Fruit fly (Drosophila melanogaster) whole organism, embryonic: ENCODE results near the gene mv.

ENCODE experiments used
- Ada2b ChIP-seq: fragments of 200-800 bp; sonication (Bioruptor generic); IDR thresholded peaks from 2 replicates; pipeline ENCODE4 v1.3.6; 2022; ENCODE audit warnings: missing biosample characterization, missing genetic modification characterization
- Atf6 ChIP-seq: fragments of 200-800 bp; sonication (Bioruptor generic); IDR thresholded peaks from 2 replicates; pipeline ENCODE4 v1.3.6; 2022; ENCODE audit warnings: missing biosample characterization, missing genetic modification characterization
- Bgb ChIP-seq: fragments of 200-800 bp; sonication (Bioruptor generic); IDR thresholded peaks from 2 replicates; pipeline ENCODE4 v1.3.6; 2022; ENCODE audit warnings: missing biosample characterization, missing genetic modification characterization; ENCODE audit not compliant: partially characterized antibody
- CG11247 ChIP-seq: fragments of 200-800 bp; sonication (Bioruptor generic); IDR thresholded peaks from 2 replicates; pipeline ENCODE4 v1.3.6; 2022; ENCODE audit warnings: missing biosample characterization, missing genetic modification characterization
- CG13624 ChIP-seq: fragments of 200-800 bp; sonication (Bioruptor generic); optimal IDR thresholded peaks from 2 replicates; lab custom pipeline; 2016; ENCODE audit warnings: missing biosample characterization, missing genetic modification characterization
- CG15269 ChIP-seq: fragments of 200-800 bp; sonication (Bioruptor generic); optimal IDR thresholded peaks from 2 replicates; lab custom pipeline; 2018; ENCODE audit warnings: missing biosample characterization, mild to moderate bottlenecking, missing genetic modification characterization, moderate library complexity
- CG15514 ChIP-seq: fragments of 200-800 bp; sonication (Bioruptor generic); optimal IDR thresholded peaks from 3 replicates; lab custom pipeline; 2017; ENCODE audit warnings: missing biosample characterization, missing genetic modification characterization, mild to moderate bottlenecking, moderate library complexity, missing genetic modification reagents
- CG1647 ChIP-seq: fragments of 200-800 bp; sonication (Bioruptor generic); optimal IDR thresholded peaks from 3 replicates; lab custom pipeline; 2016; ENCODE audit warnings: missing biosample characterization, missing genetic modification characterization
- CG17359 ChIP-seq: fragments of 200-800 bp; sonication (Bioruptor generic); optimal IDR thresholded peaks from 3 replicates; lab custom pipeline; 2018; ENCODE audit warnings: missing biosample characterization, mild to moderate bottlenecking, missing genetic modification characterization, moderate library complexity
- CG18599 ChIP-seq: fragments of 200-800 bp; sonication (Bioruptor generic); optimal IDR thresholded peaks from 3 replicates; lab custom pipeline; 2017; ENCODE audit warnings: missing biosample characterization, missing genetic modification characterization, mild to moderate bottlenecking, moderate library complexity, missing genetic modification reagents
- CG2120 ChIP-seq: fragments of 200-800 bp; sonication (Bioruptor generic); optimal IDR thresholded peaks from 3 replicates; lab custom pipeline; 2016; ENCODE audit warnings: missing biosample characterization, missing genetic modification characterization
- CG2678 ChIP-seq: fragments of 200-800 bp; sonication (Bioruptor generic); optimal IDR thresholded peaks from 3 replicates; lab custom pipeline; 2019; ENCODE audit warnings: missing biosample characterization, mild to moderate bottlenecking, missing genetic modification characterization, moderate library complexity
- CG4617 ChIP-seq: fragments of 200-800 bp; sonication (Bioruptor generic); optimal IDR thresholded peaks from 3 replicates; lab custom pipeline; 2016; ENCODE audit warnings: missing biosample characterization, missing genetic modification characterization, borderline replicate concordance
- CG6791 ChIP-seq: fragments of 200-800 bp; sonication (Bioruptor generic); IDR thresholded peaks from 3 replicates; pipeline ENCODE4 v1.3.6; 2022; ENCODE audit warnings: missing biosample characterization, missing genetic modification characterization; ENCODE audit not compliant: partially characterized antibody
- CG8290 ChIP-seq, 3 experiments: fragments of 200-800 bp; sonication (Bioruptor generic); optimal IDR thresholded peaks; 2 replicates each; lab custom pipeline; 2016 to 2019; ENCODE audit warnings: missing biosample characterization in 3 of 3, missing genetic modification characterization in 3 of 3, mild to moderate bottlenecking in 2 of 3, moderate library complexity in 1 of 3
- CG9437 ChIP-seq: fragments of 200-800 bp; sonication (Bioruptor generic); optimal IDR thresholded peaks from 2 replicates; lab custom pipeline; 2018; ENCODE audit warnings: missing biosample characterization, mild to moderate bottlenecking, missing genetic modification characterization
- CG9817 ChIP-seq: fragments of 200-800 bp; sonication (Bioruptor generic); optimal IDR thresholded peaks from 2 replicates; lab custom pipeline; 2018; ENCODE audit warnings: missing biosample characterization, mild to moderate bottlenecking, missing genetic modification characterization, moderate library complexity
- CG9932 ChIP-seq: fragments of 200-800 bp; sonication (Bioruptor generic); IDR thresholded peaks from 2 replicates; pipeline ENCODE4 v1.3.6; 2022; ENCODE audit warnings: missing biosample characterization, missing genetic modification characterization
- Ets65A ChIP-seq: fragments of 200-800 bp; sonication (Bioruptor generic); peaks from one replicate; lab custom pipeline; 2016; ENCODE audit warnings: missing biosample characterization, missing genetic modification characterization
- Fer1 ChIP-seq: fragments of 200-800 bp; sonication (Bioruptor generic); optimal IDR thresholded peaks from 2 replicates; lab custom pipeline; 2017; ENCODE audit warnings: missing biosample characterization, mild to moderate bottlenecking, missing genetic modification characterization
- Gug ChIP-seq: fragments of 200-800 bp; sonication (Bioruptor generic); IDR thresholded peaks from 4 replicates; pipeline ENCODE4 v1.3.6; 2022; ENCODE audit warnings: missing biosample characterization, missing genetic modification characterization
- Hmr ChIP-seq: fragments of 200-800 bp; sonication (Bioruptor generic); optimal IDR thresholded peaks from 3 replicates; lab custom pipeline; 2017; ENCODE audit warnings: mild to moderate bottlenecking, missing biosample characterization, missing genetic modification reagents, missing genetic modification characterization
- Hr78 ChIP-seq, 2 experiments: fragments of 200-800 bp in 1 of 2; fragments of >200 bp in 1 of 2; sonication (Bioruptor generic) in 1 of 2; optimal IDR thresholded peaks; 2 replicates each; lab custom pipeline; 2017 to 2019; ENCODE audit warnings: missing biosample characterization in 2 of 2, missing genetic modification characterization in 2 of 2, mild to moderate bottlenecking in 1 of 2, moderate library complexity in 1 of 2
- Kr ChIP-seq: fragments of 200-800 bp; sonication (Bioruptor generic); optimal IDR thresholded peaks from 2 replicates; lab custom pipeline; 2017; ENCODE audit warnings: missing biosample characterization, mild to moderate bottlenecking, missing genetic modification characterization
- Meics ChIP-seq: fragments of 200-800 bp; sonication (Bioruptor generic); optimal IDR thresholded peaks from 2 replicates; lab custom pipeline; 2017; ENCODE audit warnings: missing biosample characterization, mild to moderate bottlenecking, missing genetic modification characterization
- Mes4 ChIP-seq: fragments of 200-800 bp; sonication (Bioruptor generic); optimal IDR thresholded peaks from 2 replicates; lab custom pipeline; 2016; ENCODE audit warnings: missing biosample characterization, missing genetic modification characterization
- Nf-YC ChIP-seq: fragments of 200-800 bp; optimal IDR thresholded peaks from 3 replicates; lab custom pipeline; 2019; ENCODE audit warnings: missing biosample characterization, mild to moderate bottlenecking, missing genetic modification characterization, moderate library complexity
- Optix ChIP-seq: fragments of 200-800 bp; sonication (Bioruptor generic); IDR thresholded peaks from 3 replicates; pipeline ENCODE4 v1.3.6; 2022; ENCODE audit warnings: missing biosample characterization, missing genetic modification characterization
- PHDP ChIP-seq: fragments of 200-800 bp; sonication (Bioruptor generic); optimal IDR thresholded peaks from 3 replicates; lab custom pipeline; 2018; ENCODE audit warnings: missing biosample characterization, mild to moderate bottlenecking, missing genetic modification characterization, moderate library complexity
- Rfx ChIP-seq: fragments of 200-800 bp; sonication (Bioruptor generic); IDR thresholded peaks from 2 replicates; pipeline ENCODE4 v1.3.6; 2022; ENCODE audit warnings: missing biosample characterization, missing genetic modification characterization
- Taf1 ChIP-seq: fragments of 200-800 bp; sonication (Bioruptor generic); IDR thresholded peaks from 2 replicates; pipeline ENCODE4 v1.3.6; 2022; ENCODE audit warnings: missing biosample characterization, missing genetic modification characterization
- bab2 ChIP-seq: fragments of 200-800 bp; sonication (Bioruptor generic); optimal IDR thresholded peaks from 2 replicates; lab custom pipeline; 2016; ENCODE audit warnings: missing biosample characterization, missing genetic modification characterization
- chm ChIP-seq: fragments of 200-800 bp; sonication (Bioruptor generic); IDR thresholded peaks from 2 replicates; pipeline ENCODE4 v1.3.6; 2022; ENCODE audit warnings: missing biosample characterization, missing genetic modification characterization
- dysf ChIP-seq: fragments of 200-800 bp; sonication (Bioruptor generic); IDR thresholded peaks from 3 replicates; pipeline ENCODE4 v1.3.6; 2022; ENCODE audit warnings: missing biosample characterization, missing genetic modification characterization
- fd102C ChIP-seq: fragments of 200-800 bp; sonication (Bioruptor generic); optimal IDR thresholded peaks from 2 replicates; lab custom pipeline; 2018; ENCODE audit warnings: missing biosample characterization, mild to moderate bottlenecking, missing genetic modification characterization, moderate library complexity
- ham ChIP-seq: fragments of 200-800 bp; sonication (Bioruptor generic); IDR thresholded peaks from 2 replicates; pipeline ENCODE4 v1.3.6; 2022; ENCODE audit warnings: missing biosample characterization, missing genetic modification characterization
- lab ChIP-seq: fragments of 200-800 bp; sonication (Bioruptor generic); optimal IDR thresholded peaks from 3 replicates; lab custom pipeline; 2017; ENCODE audit warnings: missing biosample characterization, missing genetic modification characterization, mild to moderate bottlenecking, moderate library complexity, missing genetic modification reagents
- lilli ChIP-seq: fragments of 200-800 bp; sonication (Bioruptor generic); optimal IDR thresholded peaks from 3 replicates; lab custom pipeline; 2016; ENCODE audit warnings: missing biosample characterization, missing genetic modification characterization
- org-1 ChIP-seq: fragments of 200-800 bp; sonication (Bioruptor generic); optimal IDR thresholded peaks from 2 replicates; lab custom pipeline; 2017; ENCODE audit warnings: missing biosample characterization, missing genetic modification characterization
- psq ChIP-seq: fragments of 200-800 bp; sonication (Bioruptor generic); optimal IDR thresholded peaks from 2 replicates; lab custom pipeline; 2017; ENCODE audit warnings: missing biosample characterization, missing genetic modification characterization
- scrt ChIP-seq: fragments of 200-800 bp; sonication (Bioruptor generic); optimal IDR thresholded peaks from 2 replicates; lab custom pipeline; 2018; ENCODE audit warnings: missing biosample characterization, mild to moderate bottlenecking, missing genetic modification characterization, moderate library complexity
- sens ChIP-seq: fragments of 200-800 bp; sonication (Bioruptor generic); peaks from one replicate; lab custom pipeline; 2016; ENCODE audit warnings: missing biosample characterization, missing genetic modification characterization
- sens-2 ChIP-seq: fragments of 200-800 bp; sonication (Bioruptor generic); IDR thresholded peaks from 2 replicates; pipeline ENCODE4 v1.3.6; 2022; ENCODE audit warnings: missing biosample characterization, missing genetic modification characterization
- shn ChIP-seq: fragments of 200-800 bp; sonication (Bioruptor generic); optimal IDR thresholded peaks from 3 replicates; lab custom pipeline; 2016; ENCODE audit warnings: missing biosample characterization, missing genetic modification characterization
- sima ChIP-seq: fragments of 200-800 bp; sonication (Bioruptor generic); optimal IDR thresholded peaks from 2 replicates; lab custom pipeline; 2016; ENCODE audit warnings: missing biosample characterization, missing genetic modification characterization
- slbo ChIP-seq: fragments of 200-800 bp; sonication (Bioruptor generic); IDR thresholded peaks from 2 replicates; pipeline ENCODE4 v1.3.6; 2022; ENCODE audit warnings: missing biosample characterization, missing genetic modification characterization
- so ChIP-seq: fragments of 200-800 bp; sonication (Bioruptor generic); IDR thresholded peaks from 3 replicates; pipeline ENCODE4 v1.3.6; 2022; ENCODE audit warnings: missing biosample characterization, missing genetic modification characterization
- sob ChIP-seq: fragments of 200-800 bp; sonication (Bioruptor generic); IDR thresholded peaks from 2 replicates; pipeline ENCODE4 v1.3.6; 2022; ENCODE audit warnings: missing biosample characterization, missing genetic modification characterization
- unpg ChIP-seq: fragments of 200-800 bp; sonication (Bioruptor generic); optimal IDR thresholded peaks from 3 replicates; lab custom pipeline; 2018; ENCODE audit warnings: missing biosample characterization, mild to moderate bottlenecking, missing genetic modification characterization, moderate library complexity
- vvl ChIP-seq: fragments of 200-800 bp; sonication (Bioruptor generic); IDR thresholded peaks from 2 replicates; pipeline ENCODE4 v1.3.6; 2022; ENCODE audit warnings: missing biosample characterization, missing genetic modification characterization

mv gene

DNA sequence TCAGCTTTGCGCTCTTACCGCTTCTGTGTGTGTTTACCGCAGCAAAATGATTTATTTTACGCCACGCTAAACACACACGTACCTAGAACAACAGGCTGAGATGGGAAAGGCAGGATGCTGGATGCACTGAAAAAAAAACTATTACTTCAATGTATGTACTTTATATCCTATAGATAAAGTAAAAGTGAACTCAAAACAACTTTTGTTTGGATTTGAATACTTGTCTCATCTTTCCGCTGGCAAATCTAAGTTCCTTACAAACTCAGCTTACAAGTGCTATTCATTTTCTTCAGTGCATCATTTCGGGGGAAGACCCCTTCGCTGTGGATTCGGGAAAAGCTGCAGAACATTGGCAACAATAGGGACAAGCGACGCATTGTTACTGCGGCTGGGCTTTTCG is 12.8 kb upstream of the mv start:
- no peak for TF ChIP-seq CG4617 (GFP tag; lab: Kevin White, UChicago)
- peak; percentile 21 for TF ChIP-seq Fer1
- TF ChIP-seq sens (GFP tag; lab: Kevin White, UChicago): peak; percentile 22
- TF ChIP-seq chm (GFP tag; lab: Robert Waterston, UW): no peak
- TF ChIP-seq fd102C (GFP tag; lab: Kevin White, UChicago): no peak
- no peak for TF ChIP-seq Bgb (GFP tag; lab: Robert Waterston, UW)
- peak; percentile 65 for TF ChIP-seq slbo (GFP tag; lab: Robert Waterston, UW)
- TF ChIP-seq Kr (GFP tag; lab: Kevin White, UChicago): no peak
- no peak for TF ChIP-seq Taf1 (GFP tag; lab: Robert Waterston, UW)
- no peak for TF ChIP-seq Hr78 (GFP tag; optimal IDR thresholded peaks at IDR 0.05; lab: Kevin White, UChicago)
- TF ChIP-seq CG18599 (GFP tag; lab: Kevin White, UChicago): peak; percentile 67
- peak; percentile 43; the same call in 1 of the 2 replicates for TF ChIP-seq vvl (GFP tag; lab: Robert Waterston, UW)
- peak; percentile 45 for TF ChIP-seq Meics (GFP tag; lab: Kevin White, UChicago)
- peak; percentile 12 for TF ChIP-seq org-1
- TF ChIP-seq psq: no peak
- peak; percentile 36 for TF ChIP-seq lab (GFP tag; lab: Kevin White, UChicago)
- 0 out of 2 replicates have a peak, but pooled peaks have one; percentile 14 for TF ChIP-seq CG11247
- TF ChIP-seq Atf6 (GFP tag; lab: Robert Waterston, UW): 0 out of 2 replicates have a peak, but pooled peaks have one; percentile 34
- no peak for TF ChIP-seq CG8290 (GFP tag; optimal IDR thresholded peaks at IDR 0.05; lab: Kevin White, UChicago)
- peak in 1 of 2 experiments; percentile 26 for TF ChIP-seq CG8290 (tag; optimal IDR thresholded peaks at IDR 0.05; lab: Kevin White, UChicago)
- peak; percentile 64 for TF ChIP-seq Hmr
- TF ChIP-seq Mes4 (GFP tag; lab: Kevin White, UChicago): no peak
- TF ChIP-seq CG17359 (tag; lab: Kevin White, UChicago): peak; percentile 22
- no peak for TF ChIP-seq CG6791 (GFP tag; lab: Robert Waterston, UW)
- peak; percentile 7 for TF ChIP-seq unpg (GFP tag; lab: Kevin White, UChicago)
- peak; percentile 47; the same call in 1 of the 2 replicates for TF ChIP-seq sob (GFP tag; lab: Robert Waterston, UW)
- TF ChIP-seq CG13624 (GFP tag; lab: Kevin White, UChicago): peak; percentile 35
- TF ChIP-seq ham (GFP tag; lab: Robert Waterston, UW): no peak
- TF ChIP-seq CG2678 (tag; lab: Kevin White, UChicago): peak; percentile 58
- 0 out of 4 replicates have a peak, but pooled peaks have one; percentile 4 for TF ChIP-seq Gug (GFP tag; lab: Robert Waterston, UW)
- TF ChIP-seq CG9932 (GFP tag; lab: Robert Waterston, UW): peak; percentile 38; the same call in 1 of the 2 replicates
- no peak for TF ChIP-seq CG9437 (GFP tag; lab: Kevin White, UChicago)
- TF ChIP-seq CG2120 (GFP tag; lab: Kevin White, UChicago): peak; percentile 55
- TF ChIP-seq Optix (GFP tag; lab: Robert Waterston, UW): 0 out of 3 replicates have a peak, but pooled peaks have one; percentile 13
- no peak for TF ChIP-seq so (GFP tag; lab: Robert Waterston, UW)
- peak; percentile 46; the same call in 1 of the 2 replicates for TF ChIP-seq Rfx
- peak; percentile 2 for TF ChIP-seq scrt (GFP tag; lab: Kevin White, UChicago)
- no peak for TF ChIP-seq shn (GFP tag; lab: Kevin White, UChicago)
- TF ChIP-seq CG9817: no peak
- TF ChIP-seq Nf-YC: no peak
- TF ChIP-seq sens-2 (GFP tag; lab: Robert Waterston, UW): no peak
- TF ChIP-seq sima (GFP tag; lab: Kevin White, UChicago): no peak
- TF ChIP-seq CG15269 (tag; lab: Kevin White, UChicago): peak; percentile 23
- TF ChIP-seq Ada2b: peak; percentile 28; the same call in 1 of the 2 replicates
- TF ChIP-seq dysf (GFP tag; lab: Robert Waterston, UW): peak; percentile 40; the same call in 1 of the 3 replicates
- TF ChIP-seq CG1647 (GFP tag; lab: Kevin White, UChicago): peak; percentile 1
- peak; percentile 4 for TF ChIP-seq lilli
- no peak for TF ChIP-seq bab2 (GFP tag; lab: Kevin White, UChicago)
- peak; percentile 91 for TF ChIP-seq Ets65A (GFP tag; lab: Kevin White, UChicago)
- TF ChIP-seq PHDP (tag; lab: Kevin White, UChicago): no peak
- TF ChIP-seq CG15514: peak; percentile 8
